Worm (Caenorhabditis elegans) whole organism, L3 larva: Measurements from ENCODE around the gene tag-294.

Source experiments
- aly-2 ChIP-seq: fragments of 150-350 bp; optimal IDR thresholded peaks from 2 replicates; lab custom pipeline; 2014; ENCODE audit warnings: missing biosample characterization, missing genetic modification characterization
- egl-27 ChIP-seq: sonication (generic microtip); optimal IDR thresholded peaks from 4 replicates; lab custom pipeline; 2017; ENCODE audit warnings: missing biosample characterization, missing genetic modification reagents, missing genetic modification characterization
- elt-3 ChIP-seq, 3 experiments: fragments of 150-350 bp in 1 of 3; sonication (generic microtip) in 2 of 3; optimal IDR thresholded peaks; 2 replicates in 2 of 3; 4 replicates in 1 of 3; lab custom pipeline; 2014 to 2017; ENCODE audit warnings: missing biosample characterization in 3 of 3, missing genetic modification characterization in 3 of 3
- eor-1 ChIP-seq, 2 experiments: fragments of 150-350 bp; optimal IDR thresholded peaks; 2 replicates each; lab custom pipeline; 2014 to 2018; ENCODE audit warnings: missing biosample characterization in 2 of 2, missing genetic modification characterization in 2 of 2
- lin-15B ChIP-seq: fragments of 150-350 bp; optimal IDR thresholded peaks from 2 replicates; lab custom pipeline; 2014; ENCODE audit warnings: missing biosample characterization, missing genetic modification characterization
- lin-39 ChIP-seq: fragments of 150-350 bp; optimal IDR thresholded peaks from 2 replicates; lab custom pipeline; 2018; ENCODE audit warnings: missing biosample characterization, missing genetic modification reagents, missing genetic modification characterization
- mdl-1 ChIP-seq: fragments of 150-350 bp; optimal IDR thresholded peaks from 2 replicates; lab custom pipeline; 2014; ENCODE audit warnings: missing biosample characterization, missing genetic modification characterization
- nhr-11 ChIP-seq: fragments of 150-350 bp; optimal IDR thresholded peaks from 2 replicates; lab custom pipeline; 2014; ENCODE audit warnings: missing biosample characterization, missing genetic modification characterization
- nhr-237 ChIP-seq: fragments of 150-350 bp; optimal IDR thresholded peaks from 2 replicates; lab custom pipeline; 2014; ENCODE audit warnings: missing biosample characterization, missing genetic modification characterization
- nhr-25 ChIP-seq: sonication (generic microtip); optimal IDR thresholded peaks from 2 replicates; lab custom pipeline; 2017; ENCODE audit warnings: missing biosample characterization, missing genetic modification characterization
- nhr-28 ChIP-seq: fragments of 150-350 bp; optimal IDR thresholded peaks from 2 replicates; lab custom pipeline; 2014; ENCODE audit warnings: missing biosample characterization, missing genetic modification characterization
- unc-39 ChIP-seq: sonication (generic microtip); optimal IDR thresholded peaks from 4 replicates; lab custom pipeline; 2017; ENCODE audit warnings: missing biosample characterization, missing genetic modification characterization
- zag-1 ChIP-seq: fragments of 150-350 bp; optimal IDR thresholded peaks from 2 replicates; lab custom pipeline; 2014; ENCODE audit warnings: missing biosample characterization, missing genetic modification characterization
- ztf-4 ChIP-seq: fragments of 150-350 bp; optimal IDR thresholded peaks from 2 replicates; lab custom pipeline; 2014; ENCODE audit warnings: missing biosample characterization, missing genetic modification characterization

DNA sequence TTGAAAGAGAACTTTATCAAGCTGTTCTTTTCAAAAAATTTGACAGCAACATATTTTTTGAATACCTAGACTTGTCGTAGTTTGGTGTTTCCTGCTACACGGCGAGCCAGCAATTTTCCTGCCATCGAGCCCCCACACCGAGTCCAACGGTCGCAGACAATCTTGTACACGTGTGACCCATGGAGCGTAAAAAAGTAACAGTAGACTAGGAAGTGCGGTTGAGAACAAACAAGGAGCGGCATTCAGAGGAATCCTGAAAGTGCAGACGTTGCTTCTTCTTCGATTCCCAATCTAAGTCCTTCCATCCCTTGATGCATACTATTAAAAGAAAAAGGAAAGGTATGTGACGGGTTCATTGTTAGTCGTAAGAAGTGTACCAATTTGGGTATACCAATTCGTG lies 27.7 kb upstream of the tag-294 start, which contains the start of gene twnk-1:
- TF ChIP-seq elt-3 (tag; optimal IDR thresholded peaks at IDR 0.05; lab: Kevin White, UChicago) (no peak), zag-1 (tag; lab: Kevin White, UChicago) (no peak), ztf-4 (no peak), nhr-237 (no peak), lin-15B (no peak), lin-39 (tag; lab: Kevin White, UChicago) (no peak), aly-2 (tag; lab: Kevin White, UChicago) (no peak), nhr-28 (tag; lab: Kevin White, UChicago) (no peak), nhr-25 (no peak), egl-27 (tag; lab: Kevin White, UChicago) (no peak), eor-1 (tag; optimal IDR thresholded peaks at IDR 0.05; lab: Kevin White, UChicago) (no peak), unc-39 (tag; lab: Kevin White, UChicago) (no peak), nhr-11 (tag; lab: Kevin White, UChicago) (no peak), mdl-1 (tag; lab: Kevin White, UChicago) (no peak)
